Worm (Caenorhabditis elegans): Measurements from ENCODE around the gene W06H8.2.

ce11 chrV:6214465-6214864 is 7.9 kb downstream of the W06H8.2 start:
- TF ChIP-seq nhr-77 (tag; optimal IDR thresholded peaks at IDR 0.05) (no peak), elt-3 (tag; optimal IDR thresholded peaks at IDR 0.05) (no peak), unc-62 (GFP tag; optimal IDR thresholded peaks at IDR 0.05) (no peak), lin-13 (GFP tag; optimal IDR thresholded peaks at IDR 0.05) (no peak), fos-1 (tag; optimal IDR thresholded peaks at IDR 0.05) (no peak), nhr-12 (tag; optimal IDR thresholded peaks at IDR 0.05) (no peak), F13H6.1 (tag; optimal IDR thresholded peaks at IDR 0.05) (no peak)

All from whole organism, L2 larva.